Worm (Caenorhabditis elegans) whole organism, L3 larva: Measurements from ENCODE around the gene cav-2.

ENCODE experiments used
- R02D3.7 ChIP-seq: fragments of 150-350 bp; optimal IDR thresholded peaks from 2 replicates; lab custom pipeline; 2014; ENCODE audit warnings: missing biosample characterization, missing genetic modification characterization
- ZK546.5 ChIP-seq: sonication (generic microtip); optimal IDR thresholded peaks from 2 replicates; lab custom pipeline; 2017; ENCODE audit warnings: missing biosample characterization, missing genetic modification characterization
- aly-2 ChIP-seq: fragments of 150-350 bp; optimal IDR thresholded peaks from 2 replicates; lab custom pipeline; 2014; ENCODE audit warnings: missing biosample characterization, missing genetic modification characterization
- ama-1 ChIP-seq: fragments of 150-350 bp; optimal IDR thresholded peaks from 2 replicates; lab custom pipeline; 2018
- ceh-16 ChIP-seq: sonication (generic microtip); optimal IDR thresholded peaks from 2 replicates; lab custom pipeline; 2017; ENCODE audit warnings: missing biosample characterization, missing genetic modification characterization
- ceh-28 ChIP-seq: fragments of 150-350 bp; optimal IDR thresholded peaks from 2 replicates; lab custom pipeline; 2014; ENCODE audit warnings: missing biosample characterization, missing genetic modification reagents, missing genetic modification characterization
- ceh-82 ChIP-seq: fragments of 150-350 bp; optimal IDR thresholded peaks from 2 replicates; lab custom pipeline; 2014; ENCODE audit warnings: missing biosample characterization, missing genetic modification characterization
- ceh-9 ChIP-seq: sonication (generic microtip); optimal IDR thresholded peaks from 2 replicates; lab custom pipeline; 2018; ENCODE audit warnings: missing biosample characterization, missing genetic modification characterization
- daf-12 ChIP-seq: fragments of 150-350 bp; optimal IDR thresholded peaks from 2 replicates; lab custom pipeline; 2014; ENCODE audit warnings: missing biosample characterization, missing genetic modification reagents, missing genetic modification characterization
- egl-27 ChIP-seq: sonication (generic microtip); optimal IDR thresholded peaks from 4 replicates; lab custom pipeline; 2017; ENCODE audit warnings: missing biosample characterization, missing genetic modification reagents, missing genetic modification characterization
- egl-5 ChIP-seq: fragments of 150-350 bp; optimal IDR thresholded peaks from 2 replicates; lab custom pipeline; 2017; ENCODE audit warnings: missing biosample characterization, missing genetic modification reagents, missing genetic modification characterization, inconsistent platforms
- elt-1 ChIP-seq: fragments of 150-350 bp; optimal IDR thresholded peaks from 2 replicates; lab custom pipeline; 2014; ENCODE audit warnings: missing biosample characterization, missing genetic modification characterization
- elt-2 ChIP-seq: sonication (generic microtip); optimal IDR thresholded peaks from 2 replicates; lab custom pipeline; 2016; ENCODE audit warnings: missing genetic modification reagents, mild to moderate bottlenecking, missing genetic modification characterization, missing compliant biosample characterization
- elt-3 ChIP-seq, 3 experiments: fragments of 150-350 bp in 1 of 3; sonication (generic microtip) in 2 of 3; optimal IDR thresholded peaks; 2 replicates in 2 of 3; 4 replicates in 1 of 3; lab custom pipeline; 2014 to 2017; ENCODE audit warnings: missing biosample characterization in 3 of 3, missing genetic modification characterization in 3 of 3
- eor-1 ChIP-seq, 2 experiments: fragments of 150-350 bp; optimal IDR thresholded peaks; 2 replicates each; lab custom pipeline; 2014 to 2018; ENCODE audit warnings: missing biosample characterization in 2 of 2, missing genetic modification characterization in 2 of 2
- fkh-10 ChIP-seq: sonication (generic microtip); optimal IDR thresholded peaks from 2 replicates; lab custom pipeline; 2017; ENCODE audit warnings: missing biosample characterization, missing genetic modification reagents, missing genetic modification characterization
- fkh-2 ChIP-seq: fragments of 150-350 bp; optimal IDR thresholded peaks from 2 replicates; lab custom pipeline; 2014; ENCODE audit warnings: missing biosample characterization, missing genetic modification reagents, missing genetic modification characterization
- fos-1 ChIP-seq: fragments of 150-350 bp; optimal IDR thresholded peaks from 2 replicates; lab custom pipeline; 2014; ENCODE audit warnings: missing biosample characterization, missing genetic modification characterization
- hmg-11 ChIP-seq: sonication (generic microtip); optimal IDR thresholded peaks from 2 replicates; lab custom pipeline; 2016; ENCODE audit warnings: missing genetic modification characterization, missing compliant biosample characterization
- jun-1 ChIP-seq: fragments of 150-350 bp; optimal IDR thresholded peaks from 2 replicates; lab custom pipeline; 2014; ENCODE audit warnings: missing biosample characterization, missing genetic modification reagents, missing genetic modification characterization
- lin-15B ChIP-seq: fragments of 150-350 bp; optimal IDR thresholded peaks from 2 replicates; lab custom pipeline; 2014; ENCODE audit warnings: missing biosample characterization, missing genetic modification characterization
- lin-39 ChIP-seq: fragments of 150-350 bp; optimal IDR thresholded peaks from 2 replicates; lab custom pipeline; 2018; ENCODE audit warnings: missing biosample characterization, missing genetic modification reagents, missing genetic modification characterization
- lsy-12 ChIP-seq: sonication (generic microtip); optimal IDR thresholded peaks from 2 replicates; lab custom pipeline; 2016; ENCODE audit warnings: mild to moderate bottlenecking, missing genetic modification characterization, missing compliant biosample characterization
- mdl-1 ChIP-seq: fragments of 150-350 bp; optimal IDR thresholded peaks from 2 replicates; lab custom pipeline; 2014; ENCODE audit warnings: missing biosample characterization, missing genetic modification characterization
- mml-1 ChIP-seq: fragments of 150-350 bp; sonication (generic microtip); optimal IDR thresholded peaks from 3 replicates; lab custom pipeline; 2014; ENCODE audit warnings: missing biosample characterization, missing genetic modification characterization
- nfya-1 ChIP-seq: sonication (generic microtip); optimal IDR thresholded peaks from 2 replicates; lab custom pipeline; 2017; ENCODE audit warnings: missing genetic modification characterization, mild to moderate bottlenecking, missing compliant biosample characterization, antibody characterized with exemption, moderate library complexity; ENCODE audit not compliant: insufficient read depth
- nhr-11 ChIP-seq: fragments of 150-350 bp; optimal IDR thresholded peaks from 2 replicates; lab custom pipeline; 2014; ENCODE audit warnings: missing biosample characterization, missing genetic modification characterization
- nhr-12 ChIP-seq: fragments of 150-350 bp; optimal IDR thresholded peaks from 2 replicates; lab custom pipeline; 2014; ENCODE audit warnings: missing biosample characterization, missing genetic modification characterization
- nhr-23 ChIP-seq: fragments of 150-350 bp; optimal IDR thresholded peaks from 2 replicates; lab custom pipeline; 2014; ENCODE audit warnings: missing biosample characterization, missing genetic modification reagents, missing genetic modification characterization
- nhr-237 ChIP-seq: fragments of 150-350 bp; optimal IDR thresholded peaks from 2 replicates; lab custom pipeline; 2014; ENCODE audit warnings: missing biosample characterization, missing genetic modification characterization
- nhr-25 ChIP-seq: sonication (generic microtip); optimal IDR thresholded peaks from 2 replicates; lab custom pipeline; 2017; ENCODE audit warnings: missing biosample characterization, missing genetic modification characterization
- nhr-28 ChIP-seq: fragments of 150-350 bp; optimal IDR thresholded peaks from 2 replicates; lab custom pipeline; 2014; ENCODE audit warnings: missing biosample characterization, missing genetic modification characterization
- nhr-43 ChIP-seq: sonication (generic microtip); optimal IDR thresholded peaks from 2 replicates; lab custom pipeline; 2016; ENCODE audit warnings: mild to moderate bottlenecking, missing genetic modification characterization, missing compliant biosample characterization; ENCODE audit not compliant: poor library complexity, severe bottlenecking
- nhr-67 ChIP-seq: fragments of 150-350 bp; optimal IDR thresholded peaks from 2 replicates; lab custom pipeline; 2014; ENCODE audit warnings: missing biosample characterization, missing genetic modification characterization
- nhr-76 ChIP-seq: fragments of 150-350 bp; sonication (generic microtip); optimal IDR thresholded peaks from 5 replicates; lab custom pipeline; 2014; ENCODE audit warnings: missing biosample characterization, missing genetic modification characterization
- nhr-77 ChIP-seq: fragments of 150-350 bp; optimal IDR thresholded peaks from 2 replicates; lab custom pipeline; 2014; ENCODE audit warnings: missing biosample characterization, missing genetic modification characterization
- pha-4 ChIP-seq: fragments of 150-350 bp; optimal IDR thresholded peaks from 2 replicates; lab custom pipeline; 2014; ENCODE audit warnings: missing biosample characterization, missing genetic modification reagents, missing genetic modification characterization
- pqm-1 ChIP-seq: fragments of 150-350 bp; optimal IDR thresholded peaks from 2 replicates; lab custom pipeline; 2017; ENCODE audit warnings: missing biosample characterization, missing genetic modification characterization, inconsistent platforms
- sea-2 ChIP-seq: fragments of 150-350 bp; sonication (generic microtip); optimal IDR thresholded peaks from 4 replicates; lab custom pipeline; 2014; ENCODE audit warnings: missing biosample characterization, missing genetic modification reagents, missing genetic modification characterization
- skn-1 ChIP-seq: fragments of 150-350 bp; optimal IDR thresholded peaks from 2 replicates; lab custom pipeline; 2014; ENCODE audit warnings: missing biosample characterization, missing genetic modification characterization
- snpc-4 ChIP-seq: fragments of 150-350 bp; optimal IDR thresholded peaks from 2 replicates; lab custom pipeline; 2014; ENCODE audit warnings: missing biosample characterization, missing genetic modification characterization
- tbx-2 ChIP-seq: sonication (generic microtip); optimal IDR thresholded peaks from 2 replicates; lab custom pipeline; 2016; ENCODE audit warnings: mild to moderate bottlenecking, missing genetic modification characterization, missing compliant biosample characterization
- unc-39 ChIP-seq: sonication (generic microtip); optimal IDR thresholded peaks from 4 replicates; lab custom pipeline; 2017; ENCODE audit warnings: missing biosample characterization, missing genetic modification characterization
- unc-62 ChIP-seq: fragments of 150-350 bp; sonication (generic microtip); optimal IDR thresholded peaks from 4 replicates; lab custom pipeline; 2014; ENCODE audit warnings: missing biosample characterization, missing genetic modification reagents, missing genetic modification characterization
- zag-1 ChIP-seq: fragments of 150-350 bp; optimal IDR thresholded peaks from 2 replicates; lab custom pipeline; 2014; ENCODE audit warnings: missing biosample characterization, missing genetic modification characterization
- ztf-11 ChIP-seq: fragments of 150-350 bp; optimal IDR thresholded peaks from 2 replicates; lab custom pipeline; 2014; ENCODE audit warnings: missing biosample characterization, missing genetic modification characterization
- ztf-4 ChIP-seq: fragments of 150-350 bp; optimal IDR thresholded peaks from 2 replicates; lab custom pipeline; 2014; ENCODE audit warnings: missing biosample characterization, missing genetic modification characterization

The cav-2 gene

ce11 chrV:13556746-13557145 is at the start of gene cav-2:
TSS of gene cav-2 (plus strand) at chrV:13557104.
- TF ChIP-seq nhr-77 (no peak), nhr-23 (tag; lab: Kevin White, UChicago) (peak; percentile 76), nhr-12 (tag; lab: Kevin White, UChicago) (no peak), sea-2 (no peak), R02D3.7 (tag; lab: Kevin White, UChicago) (peak; percentile 64), elt-3 (tag; optimal IDR thresholded peaks at IDR 0.05; lab: Kevin White, UChicago) (no peak), ztf-11 (tag; lab: Kevin White, UChicago) (no peak), ceh-9 (tag; lab: Kevin White, UChicago) (no peak), lin-15B (tag; lab: Kevin White, UChicago) (peak; percentile 82), egl-27 (tag; lab: Kevin White, UChicago) (no peak), zag-1 (tag; lab: Kevin White, UChicago) (no peak), ceh-16 (tag; lab: Kevin White, UChicago) (no peak), nhr-43 (peak; percentile 91), pqm-1 (peak; percentile 92), nhr-76 (tag; lab: Kevin White, UChicago) (no peak), pha-4 (tag; lab: Kevin White, UChicago) (peak; percentile 83), mdl-1 (tag; lab: Kevin White, UChicago) (no peak), unc-62 (GFP tag; lab: Kevin White, UChicago) (no peak), ama-1 (lab: Kevin White, UChicago) (no peak), jun-1 (tag; lab: Kevin White, UChicago) (peak; percentile 89), nhr-11 (tag; lab: Kevin White, UChicago) (no peak), nhr-28 (tag; lab: Kevin White, UChicago) (no peak), lsy-12 (tag; lab: Kevin White, UChicago) (peak; percentile 72), nhr-25 (tag; lab: Kevin White, UChicago) (peak; percentile 40), ztf-4 (tag; lab: Kevin White, UChicago) (no peak), fkh-10 (GFP tag; lab: Kevin White, UChicago) (peak; percentile 51), lin-39 (tag; lab: Kevin White, UChicago) (peak; percentile 70), nfya-1 (peak; percentile 68), aly-2 (tag; lab: Kevin White, UChicago) (no peak), elt-1 (no peak), nhr-237 (tag; lab: Kevin White, UChicago) (no peak), snpc-4 (tag; lab: Kevin White, UChicago) (peak; percentile 24), ceh-82 (tag; lab: Kevin White, UChicago) (no peak), eor-1 (tag; optimal IDR thresholded peaks at IDR 0.05; lab: Kevin White, UChicago) (no peak), nhr-67 (tag; lab: Kevin White, UChicago) (no peak), tbx-2 (tag; lab: Kevin White, UChicago) (peak; percentile 8), fos-1 (tag; lab: Kevin White, UChicago) (no peak), egl-5 (tag; lab: Kevin White, UChicago) (peak; percentile 63), elt-2 (tag; lab: Kevin White, UChicago) (peak; percentile 92), ZK546.5 (tag; lab: Kevin White, UChicago) (no peak), skn-1 (tag; lab: Kevin White, UChicago) (peak; percentile 31), fkh-2 (tag; lab: Kevin White, UChicago) (no peak), daf-12 (tag; lab: Kevin White, UChicago) (no peak), hmg-11 (tag; lab: Kevin White, UChicago) (peak; percentile 52), ceh-28 (tag; lab: Kevin White, UChicago) (peak; percentile 70), mml-1 (tag; lab: Kevin White, UChicago) (no peak), unc-39 (tag; lab: Kevin White, UChicago) (no peak)
